Fruit fly (Drosophila melanogaster): ENCODE results near the gene CG34345.

CG34345 gene

dm6 chr2L:6648163-6648628, 25.3 kb downstream of the CG34345 start (continued):
- peak; percentile 94 for TF ChIP-seq HHEX (GFP tag; optimal IDR thresholded peaks at IDR 0.05)
- no peak for TF ChIP-seq eve (GFP tag; optimal IDR thresholded peaks at IDR 0.05)

- TF ChIP-seq CG8359 (GFP tag; optimal IDR thresholded peaks at IDR 0.05; ENCODE audit: borderline replicate concordance) (no peak), CG4328 (GFP tag; optimal IDR thresholded peaks at IDR 0.05) (no peak), CG15479 (GFP tag; optimal IDR thresholded peaks at IDR 0.05) (peak; percentile 31), CG43689 (GFP tag; IDR thresholded peaks at IDR 0.05) (no peak), BEAF-32 (GFP tag; optimal IDR thresholded peaks at IDR 0.05) (peak; percentile 50), cad (GFP tag; optimal IDR thresholded peaks at IDR 0.05) (no peak), Nf-YB (GFP tag; optimal IDR thresholded peaks at IDR 0.05) (no peak), CG34422 (GFP tag; IDR thresholded peaks at IDR 0.05) (peak; percentile 46; the same call in 1 of the 3 replicates), Pdp1 (GFP tag; optimal IDR thresholded peaks at IDR 0.05) (peak; percentile 35 to 37), chif (GFP tag; optimal IDR thresholded peaks at IDR 0.05) (peak in 1 of 2 experiments; percentile 12), CG13123 (GFP tag; optimal IDR thresholded peaks at IDR 0.05) (no peak), btn (GFP tag; optimal IDR thresholded peaks at IDR 0.05) (no peak), CG10543 (GFP tag; optimal IDR thresholded peaks at IDR 0.05) (peak; percentile 31), gro (GFP tag; optimal IDR thresholded peaks at IDR 0.05) (peak; percentile 9), CG31365 (tag; optimal IDR thresholded peaks at IDR 0.05) (no peak), chn (GFP tag; optimal IDR thresholded peaks at IDR 0.05) (no peak), CG12155 (GFP tag; optimal IDR thresholded peaks at IDR 0.05) (peak; percentile 6), stc (GFP tag; IDR thresholded peaks at IDR 0.05) (no peak), CG6765 (GFP tag; optimal IDR thresholded peaks at IDR 0.05) (no peak), bigmax (GFP tag; optimal IDR thresholded peaks at IDR 0.05) (no peak), CG3065 (GFP tag; optimal IDR thresholded peaks at IDR 0.05) (no peak), Antp (GFP tag; optimal IDR thresholded peaks at IDR 0.05) (peak; percentile 13), E2f2 (GFP tag; IDR thresholded peaks at IDR 0.05) (peak; percentile 76), CTCF (GFP tag; optimal IDR thresholded peaks at IDR 0.05) (no peak), C15 (GFP tag; IDR thresholded peaks at IDR 0.05) (no peak), HHEX (GFP tag; optimal IDR thresholded peaks at IDR 0.05) (no peak), CG8924 (tag; optimal IDR thresholded peaks at IDR 0.05) (no peak), Elba2 (GFP tag; optimal IDR thresholded peaks at IDR 0.05) (peak; percentile 65), ap (GFP tag; IDR thresholded peaks at IDR 0.05) (no peak), CG10267 (tag; optimal IDR thresholded peaks at IDR 0.05) (peak; percentile 66), CG4282 (GFP tag; optimal IDR thresholded peaks at IDR 0.05) (no peak), Opbp (GFP tag; IDR thresholded peaks at IDR 0.05; ENCODE audit: partially characterized antibody) (0 out of 3 replicates have a peak, but pooled peaks have one; percentile 33), so (GFP tag; IDR thresholded peaks at IDR 0.05) (no peak), CG9437 (GFP tag; optimal IDR thresholded peaks at IDR 0.05) (no peak), croc (GFP tag; conservative IDR thresholded peaks at IDR 0.05) (no peak), CG6254 (GFP tag; optimal IDR thresholded peaks at IDR 0.05) (no peak), CG7357 (GFP tag; IDR thresholded peaks at IDR 0.05) (peak; percentile 94), esg (GFP tag; conservative IDR thresholded peaks at IDR 0.05) (no peak), CG9876 (GFP tag; optimal IDR thresholded peaks at IDR 0.05) (no peak), prd (optimal IDR thresholded peaks at IDR 0.05) (no peak), prd (GFP tag; IDR thresholded peaks at IDR 0.05) (peak; percentile 62; the same call in 1 of the 3 replicates), CG14965 (GFP tag; optimal IDR thresholded peaks at IDR 0.05; ENCODE audit: borderline replicate concordance) (no peak), CG3847 (GFP tag; IDR thresholded peaks at IDR 0.05) (peak; percentile 32; the same call in 1 of the 2 replicates), unc-4 (GFP tag; IDR thresholded peaks at IDR 0.05; ENCODE audit: partially characterized antibody) (no peak), nerfin-1 (tag; optimal IDR thresholded peaks at IDR 0.05) (peak; percentile 46), CG11247 (GFP tag; IDR thresholded peaks at IDR 0.05) (no peak), dysf (GFP tag; IDR thresholded peaks at IDR 0.05) (0 out of 3 replicates have a peak, but pooled peaks have one; percentile 22)
Measured at dm6 chr2L:6649085-6649754, 26.3 kb downstream of the CG34345 start, which contains the start of the genes CG31635 and Tango1. TSS of gene CG31635 (minus strand) at chr2L:6649114. TSS of gene Tango1 (plus strand) at chr2L:6649388.

All from whole organism, embryonic.